Worm (Caenorhabditis elegans) whole organism, early embryonic: ENCODE data around the gene T26E4.3.

Experiments used
- B0310.2 ChIP-seq: sonication (generic microtip); optimal IDR thresholded peaks from 2 replicates; lab custom pipeline; 2016; ENCODE audit warnings: mild to moderate bottlenecking, missing genetic modification characterization, missing compliant biosample characterization
- F13C5.2 ChIP-seq: sonication (generic microtip); optimal IDR thresholded peaks from 2 replicates; lab custom pipeline; 2017; ENCODE audit warnings: mild to moderate bottlenecking, missing genetic modification characterization, inconsistent platforms, missing compliant biosample characterization
- aly-1 ChIP-seq: sonication (generic microtip); optimal IDR thresholded peaks from 2 replicates; lab custom pipeline; 2016; ENCODE audit warnings: missing genetic modification characterization, missing compliant biosample characterization
- ama-1 ChIP-seq: fragments of 150-350 bp; optimal IDR thresholded peaks from 2 replicates; lab custom pipeline; 2014
- sea-1 ChIP-seq: fragments of 200-800 bp; sonication (Bioruptor generic); conservative IDR thresholded peaks from 2 replicates; pipeline ENCODE4 v1.3.6; 2022; ENCODE audit warnings: missing genetic modification characterization, missing compliant biosample characterization
- tra-4 ChIP-seq: sonication (generic microtip); optimal IDR thresholded peaks from 2 replicates; lab custom pipeline; 2017; ENCODE audit warnings: missing genetic modification characterization, missing compliant biosample characterization

- no peak for TF ChIP-seq ama-1 (lab: Kevin White, UChicago)
- no peak for TF ChIP-seq sea-1 (GFP tag; lab: Robert Waterston, UW)
- TF ChIP-seq F13C5.2 (tag; lab: Kevin White, UChicago) = no peak
- no peak for TF ChIP-seq tra-4 (tag; lab: Kevin White, UChicago)
- no peak for TF ChIP-seq B0310.2 (tag; lab: Kevin White, UChicago)
- TF ChIP-seq aly-1 (tag; lab: Kevin White, UChicago) = no peak
Observed at ce11 chrV:15757645-15758044, 24.9 kb upstream of the T26E4.3 start.
